Worm (Caenorhabditis elegans) whole organism, midembryonic: Measurements from ENCODE around the gene F46C3.7.

Experiments used
- T22C8.4 ChIP-seq: fragments of 200-800 bp; sonication (Bioruptor generic); IDR thresholded peaks from 2 replicates; pipeline ENCODE4 v1.3.6; 2022; ENCODE audit warnings: missing genetic modification characterization, missing compliant biosample characterization
- cog-1 ChIP-seq: sonication (generic microtip); optimal IDR thresholded peaks from 2 replicates; lab custom pipeline; 2016; ENCODE audit warnings: missing genetic modification characterization, missing compliant biosample characterization
- flt-1 ChIP-seq: fragments of 200-800 bp; sonication (Bioruptor generic); IDR thresholded peaks from 2 replicates; pipeline ENCODE4 v1.3.6; 2022; ENCODE audit warnings: missing genetic modification characterization, missing compliant biosample characterization
- klf-2 ChIP-seq: fragments of 200-800 bp; sonication (Bioruptor generic); conservative IDR thresholded peaks from 2 replicates; pipeline ENCODE4 v1.3.6; 2022; ENCODE audit warnings: missing genetic modification reagents, missing genetic modification characterization, missing compliant biosample characterization
- med-1 ChIP-seq: sonication (generic microtip); optimal IDR thresholded peaks from 2 replicates; lab custom pipeline; 2017; ENCODE audit warnings: missing genetic modification characterization, mild to moderate bottlenecking, missing compliant biosample characterization, antibody characterized with exemption, missing genetic modification reagents; ENCODE audit not compliant: insufficient read depth
- ztf-23 ChIP-seq: fragments of 200-800 bp; sonication (Bioruptor generic); IDR thresholded peaks from 2 replicates; pipeline ENCODE4 v1.3.6; 2022; ENCODE audit warnings: missing genetic modification reagents, missing genetic modification characterization, missing compliant biosample characterization
- ztf-29 ChIP-seq: fragments of 200-800 bp; sonication (Bioruptor generic); IDR thresholded peaks from 2 replicates; pipeline ENCODE4 v1.3.6; 2022; ENCODE audit warnings: missing genetic modification reagents, missing genetic modification characterization, missing compliant biosample characterization

DNA sequence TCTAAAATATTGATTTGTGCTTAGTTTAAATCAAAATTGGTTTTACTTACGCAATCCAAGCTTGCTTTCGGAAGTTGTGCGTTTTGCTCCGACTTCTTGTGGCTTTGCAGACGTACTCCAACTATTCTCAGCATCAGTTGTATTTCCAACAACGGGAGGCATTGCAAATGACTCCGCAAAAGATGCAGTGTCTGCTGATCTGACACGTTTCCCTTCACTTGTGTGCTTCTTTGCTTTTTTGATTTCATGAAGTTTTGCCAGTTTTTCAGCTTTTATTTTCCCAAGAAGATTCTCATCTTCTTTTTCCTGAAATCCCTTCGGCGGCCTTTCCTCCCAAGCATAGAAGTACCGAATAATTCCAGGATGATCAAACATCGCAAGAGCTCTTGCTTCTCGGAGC, 28.2 kb upstream of the F46C3.7 start:
- no peak for TF ChIP-seq ztf-29
- TF ChIP-seq flt-1 (GFP tag; lab: Robert Waterston, UW) = no peak
- TF ChIP-seq T22C8.4 = no peak
- no peak for TF ChIP-seq ztf-23 (GFP tag; lab: Robert Waterston, UW)
- TF ChIP-seq med-1 = no peak
- TF ChIP-seq klf-2 (GFP tag; lab: Robert Waterston, UW) = no peak
- TF ChIP-seq cog-1 = no peak
